Fruit fly (Drosophila melanogaster) whole organism, embryonic: ENCODE data around the gene FucTA.

Source experiments
- Ada2b ChIP-seq: fragments of 200-800 bp; sonication (Bioruptor generic); IDR thresholded peaks from 2 replicates; pipeline ENCODE4 v1.3.6; 2022; ENCODE audit warnings: missing biosample characterization, missing genetic modification characterization
- Adf1 ChIP-seq: fragments of 200-800 bp; sonication (Bioruptor generic); IDR thresholded peaks from 2 replicates; pipeline ENCODE4 v1.3.6; 2022; ENCODE audit warnings: missing biosample characterization, missing genetic modification characterization
- Aef1 ChIP-seq: fragments of 200-800 bp; sonication (Bioruptor generic); IDR thresholded peaks from 3 replicates; pipeline ENCODE4 v1.3.6; 2022; ENCODE audit warnings: missing biosample characterization, missing genetic modification characterization
- B-H1 ChIP-seq: fragments of 200-800 bp; sonication (Bioruptor generic); IDR thresholded peaks from 3 replicates; pipeline ENCODE4 v1.3.6; 2022; ENCODE audit warnings: missing biosample characterization, missing genetic modification characterization
- CG10431 ChIP-seq: fragments of 200-800 bp; sonication (Bioruptor generic); optimal IDR thresholded peaks from 3 replicates; lab custom pipeline; 2018; ENCODE audit warnings: missing biosample characterization, mild to moderate bottlenecking, missing genetic modification characterization
- CG10462 ChIP-seq: fragments of 200-800 bp; sonication (Bioruptor generic); optimal IDR thresholded peaks from 2 replicates; lab custom pipeline; 2016; ENCODE audit warnings: missing biosample characterization, missing genetic modification characterization
- CG10654 ChIP-seq: fragments of 200-800 bp; sonication (Bioruptor generic); optimal IDR thresholded peaks from 2 replicates; lab custom pipeline; 2016; ENCODE audit warnings: missing biosample characterization, missing genetic modification characterization
- CG11696 ChIP-seq: fragments of 200-800 bp; sonication (Bioruptor generic); IDR thresholded peaks from 2 replicates; pipeline ENCODE4 v1.3.6; 2022; ENCODE audit warnings: missing biosample characterization, missing genetic modification characterization
- CG12219 ChIP-seq: fragments of 200-800 bp; sonication (Bioruptor generic); optimal IDR thresholded peaks from 3 replicates; lab custom pipeline; 2018; ENCODE audit warnings: missing biosample characterization, mild to moderate bottlenecking, missing genetic modification characterization
- CG12391 ChIP-seq: fragments of 200-800 bp; sonication (Bioruptor generic); optimal IDR thresholded peaks from 3 replicates; lab custom pipeline; 2018; ENCODE audit warnings: missing biosample characterization, mild to moderate bottlenecking, missing genetic modification characterization, moderate library complexity
- CG15696 ChIP-seq: fragments of 200-800 bp; sonication (Bioruptor generic); optimal IDR thresholded peaks from 2 replicates; lab custom pipeline; 2019; ENCODE audit warnings: missing biosample characterization, mild to moderate bottlenecking, missing genetic modification characterization, moderate library complexity
- CG17186 ChIP-seq: fragments of 200-800 bp; sonication (Bioruptor generic); optimal IDR thresholded peaks from 3 replicates; lab custom pipeline; 2017; ENCODE audit warnings: missing biosample characterization, missing genetic modification reagents, missing genetic modification characterization
- CG18599 ChIP-seq: fragments of 200-800 bp; sonication (Bioruptor generic); optimal IDR thresholded peaks from 3 replicates; lab custom pipeline; 2017; ENCODE audit warnings: missing biosample characterization, missing genetic modification characterization, mild to moderate bottlenecking, moderate library complexity, missing genetic modification reagents
- CG18619 ChIP-seq: fragments of 200-800 bp; sonication (Bioruptor generic); optimal IDR thresholded peaks from 3 replicates; lab custom pipeline; 2017; ENCODE audit warnings: missing biosample characterization, mild to moderate bottlenecking, missing genetic modification characterization
- CG2120 ChIP-seq: fragments of 200-800 bp; sonication (Bioruptor generic); optimal IDR thresholded peaks from 3 replicates; lab custom pipeline; 2016; ENCODE audit warnings: missing biosample characterization, missing genetic modification characterization
- CG3281 ChIP-seq: fragments of 200-800 bp; sonication (Bioruptor generic); optimal IDR thresholded peaks from 3 replicates; lab custom pipeline; 2017; ENCODE audit warnings: missing biosample characterization, mild to moderate bottlenecking, missing genetic modification characterization
- CG33557 ChIP-seq: fragments of 200-800 bp; sonication (Bioruptor generic); optimal IDR thresholded peaks from 2 replicates; lab custom pipeline; 2019; ENCODE audit warnings: missing biosample characterization, mild to moderate bottlenecking, missing genetic modification characterization, moderate library complexity
- CG34376 ChIP-seq: fragments of 200-800 bp; sonication (Bioruptor generic); optimal IDR thresholded peaks from 2 replicates; lab custom pipeline; 2018; ENCODE audit warnings: missing biosample characterization, mild to moderate bottlenecking, missing genetic modification characterization
- CG4360 ChIP-seq: fragments of 200-800 bp; sonication (Bioruptor generic); IDR thresholded peaks from 2 replicates; pipeline ENCODE4 v1.3.6; 2022; ENCODE audit warnings: missing biosample characterization, missing genetic modification characterization
- CG4707 ChIP-seq: fragments of 200-800 bp; sonication (Bioruptor generic); optimal IDR thresholded peaks from 2 replicates; lab custom pipeline; 2018; ENCODE audit warnings: missing biosample characterization, mild to moderate bottlenecking, missing genetic modification characterization, moderate library complexity
- CG6854 ChIP-seq: fragments of 200-800 bp; sonication (Bioruptor generic); optimal IDR thresholded peaks from 3 replicates; lab custom pipeline; 2017; ENCODE audit warnings: missing biosample characterization, mild to moderate bottlenecking, missing genetic modification characterization
- CG7745 ChIP-seq: fragments of 200-800 bp; sonication (Bioruptor generic); optimal IDR thresholded peaks from 2 replicates; lab custom pipeline; 2018; ENCODE audit warnings: missing biosample characterization, mild to moderate bottlenecking, missing genetic modification characterization, moderate library complexity
- CG7786 ChIP-seq: fragments of 200-800 bp; sonication (Bioruptor generic); optimal IDR thresholded peaks from 2 replicates; lab custom pipeline; 2016; ENCODE audit warnings: missing biosample characterization, missing genetic modification characterization
- CG8089 ChIP-seq: fragments of 200-800 bp; sonication (Bioruptor generic); optimal IDR thresholded peaks from 3 replicates; lab custom pipeline; 2016; ENCODE audit warnings: missing biosample characterization, missing genetic modification characterization
- CG9876 ChIP-seq: fragments of 200-800 bp; sonication (Bioruptor generic); optimal IDR thresholded peaks from 2 replicates; lab custom pipeline; 2016; ENCODE audit warnings: missing biosample characterization, missing genetic modification characterization
- Chrac-16 ChIP-seq: fragments of 200-800 bp; sonication (Bioruptor generic); optimal IDR thresholded peaks from 3 replicates; lab custom pipeline; 2016; ENCODE audit warnings: missing biosample characterization, missing genetic modification characterization
- CkIIα-i1 ChIP-seq: fragments of 200-800 bp; sonication (Bioruptor generic); IDR thresholded peaks from 2 replicates; pipeline ENCODE4 v1.3.6; 2022; ENCODE audit warnings: missing biosample characterization, missing genetic modification characterization
- CrebB ChIP-seq: fragments of 200-800 bp; sonication (Bioruptor generic); optimal IDR thresholded peaks from 3 replicates; lab custom pipeline; 2018; ENCODE audit warnings: missing biosample characterization, mild to moderate bottlenecking, missing genetic modification characterization
- Hand ChIP-seq: fragments of 200-800 bp; sonication (Bioruptor generic); optimal IDR thresholded peaks from 2 replicates; lab custom pipeline; 2017; ENCODE audit warnings: mild to moderate bottlenecking, missing biosample characterization, missing genetic modification reagents, missing genetic modification characterization
- Med ChIP-seq: fragments of 200-800 bp; sonication (Bioruptor generic); peaks from one replicate; lab custom pipeline; 2016; ENCODE audit warnings: missing biosample characterization, missing genetic modification characterization, mild to moderate bottlenecking, inconsistent platforms, moderate library complexity
- NC2α ChIP-seq: fragments of 200-800 bp; sonication (Bioruptor generic); optimal IDR thresholded peaks from 2 replicates; lab custom pipeline; 2016; ENCODE audit warnings: missing biosample characterization, missing genetic modification characterization
- Oli ChIP-seq: fragments of 200-800 bp; sonication (Bioruptor generic); optimal IDR thresholded peaks from 2 replicates; lab custom pipeline; 2018; ENCODE audit warnings: missing biosample characterization, mild to moderate bottlenecking, missing genetic modification characterization, moderate library complexity
- TFAM ChIP-seq: fragments of 200-800 bp; sonication (Bioruptor generic); optimal IDR thresholded peaks from 2 replicates; lab custom pipeline; 2017; ENCODE audit warnings: missing biosample characterization, missing genetic modification characterization, inconsistent platforms
- bigmax ChIP-seq: fragments of 200-800 bp; sonication (Bioruptor generic); optimal IDR thresholded peaks from 2 replicates; lab custom pipeline; 2018; ENCODE audit warnings: missing biosample characterization, mild to moderate bottlenecking, missing genetic modification characterization
- cwo ChIP-seq: fragments of 200-800 bp; sonication (Bioruptor generic); optimal IDR thresholded peaks from 3 replicates; lab custom pipeline; 2017; ENCODE audit warnings: missing biosample characterization, missing genetic modification characterization, mild to moderate bottlenecking, moderate library complexity, missing genetic modification reagents
- dpn ChIP-seq, 2 experiments: fragments of 200-800 bp; sonication (Bioruptor generic); optimal IDR thresholded peaks; 3 replicates each; lab custom pipeline; 2016; ENCODE audit warnings: missing biosample characterization in 2 of 2, missing genetic modification characterization in 2 of 2
- fd3F ChIP-seq: fragments of 200-800 bp; sonication (Bioruptor generic); optimal IDR thresholded peaks from 2 replicates; lab custom pipeline; 2018; ENCODE audit warnings: missing biosample characterization, mild to moderate bottlenecking, missing genetic modification characterization, moderate library complexity
- gem ChIP-seq: fragments of 200-800 bp; sonication (Bioruptor generic); optimal IDR thresholded peaks from 2 replicates; lab custom pipeline; 2019; ENCODE audit warnings: missing biosample characterization, mild to moderate bottlenecking, missing genetic modification characterization, moderate library complexity
- inv ChIP-seq: fragments of 200-800 bp; sonication (Bioruptor generic); IDR thresholded peaks from 2 replicates; pipeline ENCODE4 v1.3.6; 2022; ENCODE audit warnings: missing biosample characterization, missing genetic modification characterization; ENCODE audit not compliant: partially characterized antibody
- lab ChIP-seq: fragments of 200-800 bp; sonication (Bioruptor generic); optimal IDR thresholded peaks from 3 replicates; lab custom pipeline; 2017; ENCODE audit warnings: missing biosample characterization, missing genetic modification characterization, mild to moderate bottlenecking, moderate library complexity, missing genetic modification reagents
- lilli ChIP-seq: fragments of 200-800 bp; sonication (Bioruptor generic); optimal IDR thresholded peaks from 3 replicates; lab custom pipeline; 2016; ENCODE audit warnings: missing biosample characterization, missing genetic modification characterization
- nmo ChIP-seq: fragments of 200-800 bp; sonication (Bioruptor generic); optimal IDR thresholded peaks from 2 replicates; lab custom pipeline; 2018; ENCODE audit warnings: missing biosample characterization, mild to moderate bottlenecking, missing genetic modification characterization, moderate library complexity
- p53 ChIP-seq: fragments of 200-800 bp; sonication (Bioruptor generic); optimal IDR thresholded peaks from 2 replicates; lab custom pipeline; 2016; ENCODE audit warnings: missing biosample characterization, missing genetic modification characterization
- pho ChIP-seq: fragments of 200-800 bp; sonication (Bioruptor generic); optimal IDR thresholded peaks from 2 replicates; lab custom pipeline; 2016; ENCODE audit warnings: missing biosample characterization, missing genetic modification characterization
- sob ChIP-seq: fragments of 200-800 bp; sonication (Bioruptor generic); IDR thresholded peaks from 2 replicates; pipeline ENCODE4 v1.3.6; 2022; ENCODE audit warnings: missing biosample characterization, missing genetic modification characterization
- ttk ChIP-seq: fragments of 200-800 bp; sonication (Bioruptor generic); IDR thresholded peaks from 2 replicates; pipeline ENCODE4 v2.1.2; 2022; ENCODE audit warnings: missing biosample characterization, missing genetic modification characterization
- z ChIP-seq: fragments of 200-800 bp; sonication (Bioruptor generic); IDR thresholded peaks from 3 replicates; pipeline ENCODE4 v1.3.6; 2022; ENCODE audit warnings: missing biosample characterization, missing genetic modification characterization
- zen ChIP-seq: fragments of 200-800 bp; sonication (Bioruptor generic); optimal IDR thresholded peaks from 3 replicates; lab custom pipeline; 2018; ENCODE audit warnings: missing biosample characterization, mild to moderate bottlenecking, missing genetic modification characterization, moderate library complexity
- zfh2 ChIP-seq: fragments of 200-800 bp; sonication (Bioruptor generic); optimal IDR thresholded peaks from 2 replicates; lab custom pipeline; 2016; ENCODE audit warnings: missing biosample characterization, missing genetic modification characterization

Gene FucTA

DNA sequence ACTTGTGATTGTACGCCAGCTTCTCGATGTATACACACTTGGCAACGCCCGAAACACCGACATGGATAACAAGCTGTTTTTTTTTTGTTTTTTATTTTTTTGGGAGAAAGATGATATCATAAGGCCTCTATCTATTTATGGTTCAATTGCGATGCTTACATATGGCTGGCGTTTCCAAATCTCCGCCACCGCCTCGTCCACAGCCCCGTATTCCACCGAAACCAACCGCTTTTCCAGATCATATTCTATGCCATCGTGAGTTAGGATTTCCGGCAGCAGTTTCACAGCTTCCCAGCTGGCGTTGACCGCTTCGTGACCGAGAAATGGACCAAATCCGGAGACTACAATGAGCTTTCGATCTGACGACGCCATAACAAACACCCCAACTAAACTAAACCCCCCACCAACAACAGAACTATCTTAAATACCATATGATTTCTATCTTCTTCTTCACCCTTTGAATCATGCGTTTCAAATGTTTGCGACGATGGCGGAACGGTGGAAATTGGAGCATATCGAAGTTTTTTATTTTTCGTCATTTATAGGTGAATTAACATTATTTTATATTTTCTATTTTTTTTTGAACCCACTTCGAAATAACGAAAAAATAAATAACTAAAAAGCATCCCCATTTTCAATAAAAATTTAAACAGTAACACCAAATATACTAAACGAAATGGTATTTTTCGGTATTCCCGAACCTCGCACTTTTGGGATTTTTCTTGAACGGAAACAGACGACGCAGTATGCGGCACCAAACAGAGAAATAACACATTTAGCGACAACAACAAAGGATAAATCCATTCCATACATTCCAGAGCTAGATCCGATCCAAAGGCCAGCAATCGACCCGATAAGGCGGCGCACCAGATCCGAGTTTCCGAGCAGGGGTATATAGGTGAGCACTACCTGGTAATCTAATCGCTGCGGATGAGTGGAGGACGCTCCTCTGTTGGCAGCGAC, 3.0 kb upstream of the FucTA start, which contains the start of the genes CG32147 and Pex3 (continued):
- TF ChIP-seq CG17186 (GFP tag; lab: Kevin White, UChicago), result no peak
- peak; percentile 48 for TF ChIP-seq CG12391
- no peak for TF ChIP-seq B-H1
- no peak for TF ChIP-seq CG9876 (GFP tag; lab: Kevin White, UChicago)
- no peak for TF ChIP-seq Hand (GFP tag; lab: Kevin White, UChicago)
- peak; percentile 80 for TF ChIP-seq Med (GFP tag; lab: Kevin White, UChicago)
- TF ChIP-seq CG12219 (GFP tag; lab: Kevin White, UChicago), result no peak
- no peak for TF ChIP-seq z (GFP tag; lab: Robert Waterston, UW)
- TF ChIP-seq inv (GFP tag; lab: Robert Waterston, UW), result no peak
- TF ChIP-seq fd3F (GFP tag; lab: Kevin White, UChicago), result no peak
- TF ChIP-seq zfh2 (GFP tag; lab: Kevin White, UChicago), result no peak
- no peak for TF ChIP-seq zen (tag; lab: Kevin White, UChicago)
- no peak for TF ChIP-seq CrebB
- TF ChIP-seq CG15696, result no peak
- TF ChIP-seq dpn (GFP tag; optimal IDR thresholded peaks at IDR 0.05; lab: Kevin White, UChicago), result peak in 1 of 2 experiments; percentile 18
- no peak for TF ChIP-seq CG4707 (GFP tag; lab: Kevin White, UChicago)
- TF ChIP-seq sob (GFP tag; lab: Robert Waterston, UW), result no peak
- TF ChIP-seq nmo, result peak; percentile 59
- TF ChIP-seq Ada2b (GFP tag; lab: Robert Waterston, UW), result no peak
- no peak for TF ChIP-seq Chrac-16 (GFP tag; lab: Kevin White, UChicago)
- no peak for TF ChIP-seq Aef1 (GFP tag; lab: Robert Waterston, UW)
- peak; percentile 15 for TF ChIP-seq lilli (GFP tag; lab: Kevin White, UChicago)
- TF ChIP-seq CG33557 (GFP tag; lab: Kevin White, UChicago), result no peak
- TF ChIP-seq CG10431 (GFP tag; lab: Kevin White, UChicago), result no peak
- no peak for TF ChIP-seq CG34376 (GFP tag; lab: Kevin White, UChicago)
- no peak for TF ChIP-seq pho
- TF ChIP-seq NC2α, result no peak
- TF ChIP-seq gem (tag; lab: Kevin White, UChicago), result peak; percentile 16
- peak; percentile 96 for TF ChIP-seq Adf1
- TF ChIP-seq CG4360 (GFP tag; lab: Robert Waterston, UW), result peak; percentile 77
- TF ChIP-seq TFAM (GFP tag; lab: Kevin White, UChicago), result no peak
- TF ChIP-seq CG10462 (GFP tag; lab: Kevin White, UChicago), result no peak
- TF ChIP-seq, all 482 proteins: peak for 106

DNA sequence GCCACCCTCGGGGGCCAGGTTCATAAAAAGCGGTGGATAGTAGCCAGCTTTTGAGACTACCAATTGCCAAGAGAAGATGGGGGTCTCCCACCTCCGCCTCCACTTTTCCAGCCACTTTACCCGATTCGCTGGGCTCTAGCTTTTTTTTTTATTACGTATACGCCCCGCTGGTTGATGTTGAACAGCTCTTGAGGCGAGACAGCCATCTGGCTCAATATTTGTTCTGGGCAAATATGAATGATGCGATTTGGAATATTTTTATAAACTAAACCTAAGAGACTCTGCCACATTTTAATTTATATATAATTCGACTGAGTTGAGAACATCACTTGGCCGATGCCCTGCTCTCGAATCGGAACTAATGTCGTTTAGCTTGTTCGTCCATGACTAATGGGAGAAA, 3.1 kb downstream of the FucTA start:
- TF ChIP-seq CG10654 (GFP tag; lab: Kevin White, UChicago) (no peak), CG7786 (GFP tag; lab: Kevin White, UChicago) (no peak), Ada2b (GFP tag; lab: Robert Waterston, UW) (no peak), Oli (tag; lab: Kevin White, UChicago) (no peak), CG3281 (GFP tag; lab: Kevin White, UChicago) (peak; percentile 32), lab (peak; percentile 66), CG18619 (GFP tag; lab: Kevin White, UChicago) (no peak), CG2120 (GFP tag; lab: Kevin White, UChicago) (peak; percentile 33), cwo (no peak), bigmax (GFP tag; lab: Kevin White, UChicago) (no peak), CkIIα-i1 (GFP tag; lab: Robert Waterston, UW) (no peak), Med (GFP tag; lab: Kevin White, UChicago) (peak; percentile 75), CG6854 (GFP tag; lab: Kevin White, UChicago) (no peak), CG7745 (tag; lab: Kevin White, UChicago) (no peak), CG18599 (GFP tag; lab: Kevin White, UChicago) (peak; percentile 59), CG11696 (GFP tag; lab: Robert Waterston, UW) (no peak), p53 (GFP tag; lab: Kevin White, UChicago) (no peak), CG8089 (no peak), ttk (GFP tag; lab: Robert Waterston, UW) (no peak)
